Fruit fly (Drosophila melanogaster): Measurements from ENCODE around the gene CG7878.

- TF ChIP-seq psq (optimal IDR thresholded peaks at IDR 0.05) (no peak), CG8478 (optimal IDR thresholded peaks at IDR 0.05) (no peak), EcR (GFP tag; optimal IDR thresholded peaks at IDR 0.05) (no peak), pan (optimal IDR thresholded peaks at IDR 0.05) (no peak)
Measured at dm6 chr3R:8138095-8138494, 15.6 kb downstream of the CG7878 start.

Measured in whole organism.